Worm (Caenorhabditis elegans) whole organism, L4 larva: Measurements from ENCODE around the gene fipr-29.

ENCODE experiments used
- jun-1 ChIP-seq: fragments of 150-350 bp; optimal IDR thresholded peaks from 2 replicates; lab custom pipeline; 2014; ENCODE audit warnings: missing biosample characterization, missing genetic modification reagents, missing genetic modification characterization
- pqm-1 ChIP-seq: sonication (generic microtip); optimal IDR thresholded peaks from 2 replicates; lab custom pipeline; 2017; ENCODE audit warnings: missing biosample characterization, missing genetic modification characterization

DNA sequence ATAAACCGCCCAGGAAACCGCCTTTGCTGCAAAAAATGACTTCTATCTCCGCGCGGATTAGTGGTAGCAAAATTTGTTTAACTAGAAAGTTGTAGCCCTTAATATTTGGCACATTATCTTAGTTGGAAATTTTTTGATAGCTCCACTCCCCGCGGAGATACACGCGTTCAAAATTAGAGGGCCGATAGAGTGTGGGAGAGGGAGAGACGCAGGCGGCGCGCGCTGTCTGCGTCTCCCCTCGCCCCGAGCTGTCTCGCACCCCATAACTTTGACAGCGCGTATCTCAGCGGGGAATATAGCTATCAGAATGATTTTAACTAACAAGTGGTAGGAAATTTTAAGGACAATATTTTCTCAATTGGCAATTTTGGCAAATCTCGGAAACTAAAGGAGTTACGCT, 2.9 kb upstream of the fipr-29 start:
- TF ChIP-seq jun-1 (tag; lab: Kevin White, UChicago) (no peak), pqm-1 (tag; lab: Kevin White, UChicago) (no peak)
